Fruit fly (Drosophila melanogaster) whole organism, wandering third instar larva: ENCODE measurements around the gene Osi4.

Experiments used
- CG32264 ChIP-seq: fragments of 200-800 bp; sonication (Bioruptor generic); optimal IDR thresholded peaks from 2 replicates; lab custom pipeline; 2016; ENCODE audit warnings: missing biosample characterization, missing genetic modification characterization
- CG9705 ChIP-seq: fragments of 200-800 bp; sonication (Bioruptor generic); optimal IDR thresholded peaks from 2 replicates; lab custom pipeline; 2018; ENCODE audit warnings: missing biosample characterization, mild to moderate bottlenecking, missing genetic modification characterization
- Dfd ChIP-seq: fragments of >200 bp; optimal IDR thresholded peaks from 2 replicates; lab custom pipeline; 2017; ENCODE audit warnings: missing biosample characterization, missing genetic modification characterization
- Dif ChIP-seq: fragments of 200-275, 200-300 bp; sonication (Bioruptor generic); optimal IDR thresholded peaks from 2 replicates; lab custom pipeline; 2018; ENCODE audit warnings: missing biosample characterization, missing genetic modification characterization; ENCODE audit not compliant: partially characterized antibody
- GATAd ChIP-seq: sonication (Bioruptor generic); optimal IDR thresholded peaks from 2 replicates; lab custom pipeline; 2016; ENCODE audit warnings: missing biosample characterization, missing genetic modification characterization
- HLH106 ChIP-seq: fragments of 200-800 bp; optimal IDR thresholded peaks from 3 replicates; lab custom pipeline; 2019; ENCODE audit warnings: missing biosample characterization, mild to moderate bottlenecking, missing genetic modification characterization, moderate library complexity
- Hr78 ChIP-seq: fragments of >200 bp; optimal IDR thresholded peaks from 2 replicates; lab custom pipeline; 2017; ENCODE audit warnings: missing biosample characterization, missing genetic modification characterization
- Hr83 ChIP-seq: fragments of 200-300 bp; sonication (Bioruptor generic); optimal IDR thresholded peaks from 2 replicates; lab custom pipeline; 2016; ENCODE audit warnings: missing biosample characterization, mild to moderate bottlenecking, missing genetic modification characterization, moderate library complexity; ENCODE audit not compliant: poor library complexity, severe bottlenecking
- Mio ChIP-seq: sonication (Bioruptor generic); optimal IDR thresholded peaks from 2 replicates; lab custom pipeline; 2016; ENCODE audit warnings: missing biosample characterization, missing genetic modification characterization
- Myc ChIP-seq: fragments of >200 bp; optimal IDR thresholded peaks from 2 replicates; lab custom pipeline; 2017
- N ChIP-seq: fragments of >200 bp; optimal IDR thresholded peaks from 2 replicates; lab custom pipeline; 2018; ENCODE audit warnings: missing biosample characterization, missing external identifiers, missing genetic modification characterization
- OdsH ChIP-seq: fragments of 200-800 bp; sonication (Bioruptor generic); optimal IDR thresholded peaks from 2 replicates; lab custom pipeline; 2016; ENCODE audit warnings: missing biosample characterization, mild to moderate bottlenecking, missing genetic modification characterization
- Rel ChIP-seq, 2 experiments: fragments of 200-800 bp; sonication (Bioruptor generic) in 1 of 2; optimal IDR thresholded peaks; 2 replicates in 1 of 2; 3 replicates in 1 of 2; lab custom pipeline; 2016 to 2019; ENCODE audit warnings: mild to moderate bottlenecking in 2 of 2, missing biosample characterization in 2 of 2, missing genetic modification characterization in 2 of 2, moderate library complexity in 1 of 2
- Sp1 ChIP-seq: fragments of 200-800 bp; sonication (Bioruptor generic); optimal IDR thresholded peaks from 3 replicates; lab custom pipeline; 2019; ENCODE audit warnings: missing biosample characterization, mild to moderate bottlenecking, missing genetic modification characterization, moderate library complexity
- Vsx2 ChIP-seq: fragments of 200-300, 225-300 bp; sonication (Bioruptor generic); optimal IDR thresholded peaks from 2 replicates; lab custom pipeline; 2018; ENCODE audit warnings: missing biosample characterization, missing genetic modification characterization; ENCODE audit not compliant: partially characterized antibody
- br ChIP-seq: fragments of 200-800 bp; sonication (Bioruptor generic); optimal IDR thresholded peaks from 2 replicates; lab custom pipeline; 2016; ENCODE audit warnings: missing biosample characterization, missing genetic modification characterization
- dmrt93B ChIP-seq: fragments of 200-800 bp; sonication (Bioruptor generic); optimal IDR thresholded peaks from 2 replicates; lab custom pipeline; 2018; ENCODE audit warnings: missing biosample characterization, mild to moderate bottlenecking, missing genetic modification characterization
- foxo ChIP-seq, 2 experiments: fragments of 200-800 bp; sonication (Bioruptor generic); optimal IDR thresholded peaks; 2 replicates in 1 of 2; 3 replicates in 1 of 2; lab custom pipeline; 2016 to 2017; ENCODE audit warnings: missing biosample characterization in 2 of 2, missing genetic modification characterization in 2 of 2
- fru ChIP-seq: fragments of 200-800 bp; sonication (Bioruptor generic); optimal IDR thresholded peaks from 3 replicates; lab custom pipeline; 2016; ENCODE audit warnings: missing biosample characterization, mild to moderate bottlenecking, missing genetic modification characterization
- h ChIP-seq: fragments of 200-800 bp; sonication (Bioruptor generic); optimal IDR thresholded peaks from 3 replicates; lab custom pipeline; 2016; ENCODE audit warnings: missing biosample characterization, mild to moderate bottlenecking, missing genetic modification characterization
- jim ChIP-seq: fragments of 175-275, 200-325 bp; sonication (Bioruptor generic); optimal IDR thresholded peaks from 2 replicates; lab custom pipeline; 2016; ENCODE audit warnings: missing biosample characterization, mild to moderate bottlenecking, missing genetic modification characterization
- lola ChIP-seq: fragments of >200 bp; optimal IDR thresholded peaks from 2 replicates; lab custom pipeline; 2017; ENCODE audit warnings: missing biosample characterization, missing genetic modification characterization
- pan ChIP-seq: fragments of >200 bp; optimal IDR thresholded peaks from 2 replicates; lab custom pipeline; 2017
- rgr ChIP-seq: fragments of 200-800 bp; sonication (Bioruptor generic); optimal IDR thresholded peaks from 3 replicates; lab custom pipeline; 2016; ENCODE audit warnings: missing biosample characterization, mild to moderate bottlenecking, missing genetic modification characterization
- sage ChIP-seq: fragments of 200-800 bp; sonication (Bioruptor generic); optimal IDR thresholded peaks from 2 replicates; lab custom pipeline; 2016; ENCODE audit warnings: missing biosample characterization, mild to moderate bottlenecking, missing genetic modification characterization
- sv ChIP-seq: fragments of 200-800 bp; sonication (Bioruptor generic); optimal IDR thresholded peaks from 3 replicates; lab custom pipeline; 2016; ENCODE audit warnings: missing biosample characterization, missing genetic modification characterization
- tai ChIP-seq: sonication (Bioruptor generic); optimal IDR thresholded peaks from 2 replicates; lab custom pipeline; 2016; ENCODE audit warnings: missing biosample characterization, missing genetic modification characterization
- usp ChIP-seq: fragments of >200 bp; optimal IDR thresholded peaks from 2 replicates; lab custom pipeline; 2017; ENCODE audit warnings: missing biosample characterization, missing genetic modification characterization
- woc ChIP-seq: sonication (Bioruptor generic); optimal IDR thresholded peaks from 2 replicates; lab custom pipeline; 2016; ENCODE audit warnings: missing biosample characterization, mild to moderate bottlenecking, missing genetic modification characterization

The Osi4 gene

DNA sequence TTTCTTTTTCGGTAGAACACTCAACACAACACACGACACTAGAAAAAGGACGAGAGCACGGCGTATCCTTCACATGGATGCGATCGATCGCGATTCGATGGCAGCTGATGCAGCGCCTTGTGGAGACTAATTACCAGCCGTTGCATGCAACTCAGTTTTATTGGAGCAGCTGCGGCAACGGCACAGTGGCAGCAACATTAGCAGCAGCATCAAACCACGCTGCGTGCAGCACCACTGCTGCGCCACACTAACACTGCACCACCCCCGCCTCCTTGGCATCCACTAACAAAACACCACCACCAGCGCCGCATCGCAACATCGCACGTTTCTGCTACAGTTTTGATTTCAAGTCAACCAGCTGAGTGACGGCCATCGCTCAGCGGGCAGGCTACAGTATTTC lies at the start of gene Osi4:
Gene Osi4, minus strand, starts transcription at position 101 of the 400 bp plus-strand sequence.
- no peak for TF ChIP-seq woc (GFP tag; lab: Kevin White, UChicago)
- TF ChIP-seq OdsH (GFP tag; lab: Kevin White, UChicago) = no peak
- no peak for TF ChIP-seq HLH106 (tag; lab: Kevin White, UChicago)
- no peak for TF ChIP-seq Dif (GFP tag; lab: Kevin White, UChicago)
- no peak for TF ChIP-seq N (GFP tag; lab: Kevin White, UChicago)
- TF ChIP-seq GATAd (GFP tag; lab: Kevin White, UChicago) = no peak
- no peak for TF ChIP-seq CG9705 (GFP tag; lab: Kevin White, UChicago)
- no peak for TF ChIP-seq pan (lab: Kevin White, UChicago)
- TF ChIP-seq h (GFP tag; lab: Kevin White, UChicago) = no peak
- TF ChIP-seq fru (GFP tag; lab: Kevin White, UChicago) = no peak
- TF ChIP-seq Myc (lab: Kevin White, UChicago) = no peak
- TF ChIP-seq sage (GFP tag; lab: Kevin White, UChicago) = no peak
- no peak for TF ChIP-seq rgr
- TF ChIP-seq Sp1 (GFP tag; lab: Kevin White, UChicago) = no peak
- no peak for TF ChIP-seq Vsx2 (GFP tag; lab: Kevin White, UChicago)
- no peak for TF ChIP-seq Mio (GFP tag; lab: Kevin White, UChicago)
- no peak for TF ChIP-seq dmrt93B
- TF ChIP-seq Hr78 (GFP tag; lab: Kevin White, UChicago) = no peak
- TF ChIP-seq Hr83 (GFP tag; lab: Kevin White, UChicago) = no peak

DNA sequence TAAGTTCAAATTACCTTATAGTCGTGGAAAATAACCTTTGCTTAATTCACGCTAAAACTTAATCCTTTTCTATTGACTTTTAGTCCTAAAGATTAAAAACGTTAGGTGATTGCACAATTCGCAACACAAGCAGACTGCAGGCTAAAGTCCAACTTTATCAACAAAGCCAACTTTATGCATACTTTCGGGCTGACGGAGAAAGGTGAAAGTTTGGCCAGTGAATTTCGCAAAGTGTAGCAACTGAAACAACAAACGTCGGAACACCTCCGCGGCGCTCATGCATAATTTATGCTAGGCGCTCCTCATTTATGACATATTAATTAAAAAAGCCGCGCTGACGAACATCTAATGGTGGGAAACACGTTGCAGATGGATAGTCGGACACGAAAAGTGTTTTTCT lies 48.4 kb upstream of the Osi4 start:
- TF ChIP-seq lola (GFP tag; lab: Kevin White, UChicago) (no peak), foxo (GFP tag; optimal IDR thresholded peaks at IDR 0.05; lab: Kevin White, UChicago) (no peak), pan (lab: Kevin White, UChicago) (no peak), fru (GFP tag; lab: Kevin White, UChicago) (no peak)

DNA sequence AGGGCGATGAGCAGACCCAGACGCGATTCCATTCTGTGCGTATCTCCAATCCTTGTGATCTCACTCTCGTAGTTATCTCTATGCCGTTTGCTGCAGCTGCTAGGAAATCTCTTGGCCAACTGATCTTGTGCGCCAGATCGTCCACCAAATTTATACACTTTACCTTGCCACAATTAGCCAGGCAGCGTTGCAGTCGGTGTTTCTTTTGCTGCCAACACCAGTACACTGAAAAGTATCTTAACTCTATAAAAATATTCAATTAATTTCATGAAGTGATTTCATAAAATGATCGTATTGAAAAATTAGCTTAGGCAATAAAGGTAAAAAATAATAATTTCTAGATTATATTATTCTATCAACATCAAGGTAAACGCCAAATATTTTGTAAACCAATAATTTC lies 47.1 kb upstream of the Osi4 start, which contains the start of gene Osi11:
Gene Osi11, minus strand, starts transcription at position 101 of the 400 bp plus-strand sequence.
- no peak for TF ChIP-seq Rel (GFP tag; optimal IDR thresholded peaks at IDR 0.05; lab: Kevin White, UChicago)
- TF ChIP-seq Rel (tag; optimal IDR thresholded peaks at IDR 0.05; lab: Kevin White, UChicago) = no peak

DNA sequence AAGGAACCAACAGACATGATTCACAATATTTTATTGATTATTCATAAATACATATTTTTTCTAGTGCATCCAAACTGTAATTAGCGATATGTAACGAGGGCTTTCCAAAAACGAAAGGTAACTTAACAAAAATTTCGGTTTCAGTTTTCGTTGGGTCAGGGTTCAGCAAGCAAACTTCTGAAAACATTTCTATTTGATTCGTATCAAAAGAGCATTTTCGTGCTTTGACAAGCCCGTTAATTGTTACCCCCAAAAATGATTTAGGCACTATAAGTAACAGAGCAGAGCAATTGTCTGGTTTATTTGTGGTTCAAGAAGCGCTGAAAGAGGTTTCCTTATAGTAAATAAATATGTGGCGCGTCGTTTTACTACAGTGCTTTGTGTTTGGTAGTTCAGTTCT lies 44.3 kb upstream of the Osi4 start, which contains the start of gene Osi10b:
Gene Osi10b, plus strand, starts transcription at position 301 of the 400 bp plus-strand sequence.
- no peak for TF ChIP-seq pan (lab: Kevin White, UChicago)
- TF ChIP-seq CG32264 (GFP tag; lab: Kevin White, UChicago) = no peak
- no peak for TF ChIP-seq fru (GFP tag; lab: Kevin White, UChicago)
- no peak for TF ChIP-seq N (GFP tag; lab: Kevin White, UChicago)
- no peak for TF ChIP-seq Mio (GFP tag; lab: Kevin White, UChicago)
- TF ChIP-seq Dfd (GFP tag; lab: Kevin White, UChicago) = no peak
- TF ChIP-seq woc (GFP tag; lab: Kevin White, UChicago) = no peak
- no peak for TF ChIP-seq Hr78 (GFP tag; lab: Kevin White, UChicago)
- TF ChIP-seq h (GFP tag; lab: Kevin White, UChicago) = no peak
- TF ChIP-seq CG9705 (GFP tag; lab: Kevin White, UChicago) = no peak
- no peak for TF ChIP-seq sv

DNA sequence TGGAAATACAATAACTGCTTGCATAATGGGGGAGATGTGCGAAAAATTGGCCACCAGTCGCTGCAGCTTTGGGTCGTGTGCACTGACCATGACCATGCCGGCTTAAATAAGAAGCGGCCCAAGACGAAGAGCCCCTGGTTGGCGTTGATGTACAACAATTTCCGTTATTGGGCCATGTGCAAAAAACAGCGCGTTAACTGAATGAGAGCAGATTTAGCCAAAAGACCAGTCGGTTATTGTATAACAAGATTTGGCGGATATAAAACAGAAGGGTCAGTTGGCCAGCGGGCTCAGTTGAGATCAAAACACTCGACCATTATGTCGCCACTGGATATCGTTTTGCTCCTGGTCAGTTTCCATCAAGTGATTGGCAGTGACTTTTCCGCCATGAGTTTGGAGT lies 42.1 kb upstream of the Osi4 start, which contains the start of gene Osi10a:
Gene Osi10a, plus strand, starts transcription at position 301 of the 400 bp plus-strand sequence.
- no peak for TF ChIP-seq Hr78 (GFP tag; lab: Kevin White, UChicago)
- TF ChIP-seq woc (GFP tag; lab: Kevin White, UChicago) = no peak
- no peak for TF ChIP-seq pan (lab: Kevin White, UChicago)
- no peak for TF ChIP-seq Dfd (GFP tag; lab: Kevin White, UChicago)
- TF ChIP-seq sage (GFP tag; lab: Kevin White, UChicago) = no peak
- no peak for TF ChIP-seq HLH106 (tag; lab: Kevin White, UChicago)
- TF ChIP-seq jim = no peak
- no peak for TF ChIP-seq usp (GFP tag; lab: Kevin White, UChicago)
- no peak for TF ChIP-seq br (GFP tag; lab: Kevin White, UChicago)

DNA sequence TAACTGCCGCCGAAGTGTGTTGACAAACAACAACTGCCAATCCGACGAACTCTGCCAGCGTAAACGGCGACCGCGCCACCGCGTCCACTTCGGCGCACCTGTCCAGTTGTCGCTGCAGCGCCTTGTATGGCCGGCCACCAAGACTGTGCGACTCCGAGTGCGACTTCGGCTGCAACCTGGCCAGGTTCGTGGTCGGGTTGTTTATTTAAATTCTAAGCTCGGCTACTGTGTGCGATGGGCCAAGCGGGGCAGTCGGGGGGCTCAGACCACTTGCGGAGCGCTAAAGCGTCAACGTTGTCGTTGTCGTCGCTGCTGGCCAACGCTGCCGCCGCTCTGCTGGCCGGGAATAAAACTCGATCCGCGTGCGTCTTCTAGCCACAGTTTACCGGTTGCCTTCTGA lies 38.3 kb upstream of the Osi4 start, which contains the start of gene Osi9:
Gene Osi9, plus strand, starts transcription at position 375 of the 400 bp plus-strand sequence.
- no peak for TF ChIP-seq tai (GFP tag; lab: Kevin White, UChicago)
- no peak for TF ChIP-seq woc (GFP tag; lab: Kevin White, UChicago)
- no peak for TF ChIP-seq OdsH (GFP tag; lab: Kevin White, UChicago)
- no peak for TF ChIP-seq rgr
